Fruit fly (Drosophila melanogaster) whole organism, embryonic: ENCODE results near the gene kud.

ENCODE experiments used
- B-H1 ChIP-seq: fragments of 200-800 bp; sonication (Bioruptor generic); IDR thresholded peaks from 3 replicates; pipeline ENCODE4 v1.3.6; 2022; ENCODE audit warnings: missing biosample characterization, missing genetic modification characterization
- Bteb2 ChIP-seq: fragments of 200-800 bp; sonication (Bioruptor generic); optimal IDR thresholded peaks from 2 replicates; lab custom pipeline; 2016; ENCODE audit warnings: missing biosample characterization, missing genetic modification characterization
- CG10209 ChIP-seq: fragments of 200-800 bp; sonication (Bioruptor generic); optimal IDR thresholded peaks from 3 replicates; lab custom pipeline; 2017; ENCODE audit warnings: missing biosample characterization, mild to moderate bottlenecking, missing genetic modification characterization, missing genetic modification reagents
- CG10543 ChIP-seq: fragments of 200-800 bp; sonication (Bioruptor generic); optimal IDR thresholded peaks from 3 replicates; lab custom pipeline; 2017; ENCODE audit warnings: missing biosample characterization, mild to moderate bottlenecking, missing genetic modification characterization, moderate library complexity
- CG11085 ChIP-seq: fragments of 200-800 bp; sonication (Bioruptor generic); IDR thresholded peaks from 2 replicates; pipeline ENCODE4 v1.3.6; 2022; ENCODE audit warnings: missing biosample characterization, missing genetic modification characterization
- CG11695 ChIP-seq: fragments of 200-800 bp; sonication (Bioruptor generic); IDR thresholded peaks from 3 replicates; pipeline ENCODE4 v1.3.6; 2022; ENCODE audit warnings: missing biosample characterization, missing genetic modification characterization
- CG12659 ChIP-seq: fragments of 200-800 bp; sonication (Bioruptor generic); optimal IDR thresholded peaks from 3 replicates; lab custom pipeline; 2017; ENCODE audit warnings: mild to moderate bottlenecking, missing biosample characterization, missing genetic modification reagents, missing genetic modification characterization
- CG13123 ChIP-seq: fragments of 200-800 bp; sonication (Bioruptor generic); optimal IDR thresholded peaks from 2 replicates; lab custom pipeline; 2016; ENCODE audit warnings: missing biosample characterization, missing genetic modification characterization
- CG13424 ChIP-seq: fragments of 200-800 bp; sonication (Bioruptor generic); optimal IDR thresholded peaks from 2 replicates; lab custom pipeline; 2019; ENCODE audit warnings: missing biosample characterization, mild to moderate bottlenecking, missing genetic modification characterization, moderate library complexity
- CG18476 ChIP-seq: fragments of 200-800 bp; sonication (Bioruptor generic); optimal IDR thresholded peaks from 2 replicates; lab custom pipeline; 2016; ENCODE audit warnings: missing biosample characterization, mild to moderate bottlenecking, missing genetic modification characterization
- CG18599 ChIP-seq: fragments of 200-800 bp; sonication (Bioruptor generic); optimal IDR thresholded peaks from 3 replicates; lab custom pipeline; 2017; ENCODE audit warnings: missing biosample characterization, missing genetic modification characterization, mild to moderate bottlenecking, moderate library complexity, missing genetic modification reagents
- CG2120 ChIP-seq: fragments of 200-800 bp; sonication (Bioruptor generic); optimal IDR thresholded peaks from 3 replicates; lab custom pipeline; 2016; ENCODE audit warnings: missing biosample characterization, missing genetic modification characterization
- CG2678 ChIP-seq: fragments of 200-800 bp; sonication (Bioruptor generic); optimal IDR thresholded peaks from 3 replicates; lab custom pipeline; 2019; ENCODE audit warnings: missing biosample characterization, mild to moderate bottlenecking, missing genetic modification characterization, moderate library complexity
- CG3726 ChIP-seq: fragments of 200-800 bp; sonication (Bioruptor generic); IDR thresholded peaks from 3 replicates; pipeline ENCODE4, ENCODE4 v1.3.6; 2022; ENCODE audit warnings: missing biosample characterization, missing genetic modification characterization
- CG4404 ChIP-seq: fragments of 200-800 bp; sonication (Bioruptor generic); IDR thresholded peaks from 2 replicates; pipeline ENCODE4 v1.3.6; 2022; ENCODE audit warnings: missing biosample characterization, missing genetic modification characterization
- CG5180 ChIP-seq: fragments of 200-800 bp; sonication (Bioruptor generic); optimal IDR thresholded peaks from 3 replicates; lab custom pipeline; 2017; ENCODE audit warnings: missing biosample characterization, missing genetic modification characterization, mild to moderate bottlenecking, moderate library complexity, missing genetic modification reagents
- CG6254 ChIP-seq: fragments of 200-800 bp; sonication (Bioruptor generic); optimal IDR thresholded peaks from 3 replicates; lab custom pipeline; 2017; ENCODE audit warnings: mild to moderate bottlenecking, missing biosample characterization, missing genetic modification reagents, missing genetic modification characterization
- CG8290 ChIP-seq, 3 experiments: fragments of 200-800 bp; sonication (Bioruptor generic); optimal IDR thresholded peaks; 2 replicates each; lab custom pipeline; 2016 to 2019; ENCODE audit warnings: missing biosample characterization in 3 of 3, missing genetic modification characterization in 3 of 3, mild to moderate bottlenecking in 2 of 3, moderate library complexity in 1 of 3
- CG9817 ChIP-seq: fragments of 200-800 bp; sonication (Bioruptor generic); optimal IDR thresholded peaks from 2 replicates; lab custom pipeline; 2018; ENCODE audit warnings: missing biosample characterization, mild to moderate bottlenecking, missing genetic modification characterization, moderate library complexity
- CkIIα-i1 ChIP-seq: fragments of 200-800 bp; sonication (Bioruptor generic); IDR thresholded peaks from 2 replicates; pipeline ENCODE4 v1.3.6; 2022; ENCODE audit warnings: missing biosample characterization, missing genetic modification characterization
- CrebB ChIP-seq: fragments of 200-800 bp; sonication (Bioruptor generic); optimal IDR thresholded peaks from 3 replicates; lab custom pipeline; 2018; ENCODE audit warnings: missing biosample characterization, mild to moderate bottlenecking, missing genetic modification characterization
- Fer1 ChIP-seq: fragments of 200-800 bp; sonication (Bioruptor generic); optimal IDR thresholded peaks from 2 replicates; lab custom pipeline; 2017; ENCODE audit warnings: missing biosample characterization, mild to moderate bottlenecking, missing genetic modification characterization
- Fer2 ChIP-seq: fragments of 200-800 bp; sonication (Bioruptor generic); optimal IDR thresholded peaks from 2 replicates; lab custom pipeline; 2018; ENCODE audit warnings: missing biosample characterization, mild to moderate bottlenecking, missing genetic modification characterization, moderate library complexity
- Hey ChIP-seq: fragments of 200-800 bp; sonication (Bioruptor generic); optimal IDR thresholded peaks from 3 replicates; lab custom pipeline; 2018; ENCODE audit warnings: missing biosample characterization, mild to moderate bottlenecking, missing genetic modification characterization
- Hmr ChIP-seq: fragments of 200-800 bp; sonication (Bioruptor generic); optimal IDR thresholded peaks from 3 replicates; lab custom pipeline; 2017; ENCODE audit warnings: mild to moderate bottlenecking, missing biosample characterization, missing genetic modification reagents, missing genetic modification characterization
- Lhr ChIP-seq: fragments of 200-800 bp; sonication (Bioruptor generic); optimal IDR thresholded peaks from 3 replicates; lab custom pipeline; 2017; ENCODE audit warnings: mild to moderate bottlenecking, missing biosample characterization, missing genetic modification reagents, missing genetic modification characterization
- Meics ChIP-seq: fragments of 200-800 bp; sonication (Bioruptor generic); optimal IDR thresholded peaks from 2 replicates; lab custom pipeline; 2017; ENCODE audit warnings: missing biosample characterization, mild to moderate bottlenecking, missing genetic modification characterization
- Nf-YA ChIP-seq: fragments of 200-800 bp; sonication (Bioruptor generic); IDR thresholded peaks from 2 replicates; pipeline ENCODE4 v1.3.6; 2022; ENCODE audit warnings: missing biosample characterization, missing genetic modification characterization
- Oaz ChIP-seq: fragments of 200-800 bp; sonication (Bioruptor generic); IDR thresholded peaks from 2 replicates; pipeline ENCODE4 v1.3.6; 2022; ENCODE audit warnings: missing biosample characterization, missing genetic modification characterization
- Pdp1 ChIP-seq, 2 experiments: fragments of 200-800 bp; sonication (Bioruptor generic); optimal IDR thresholded peaks; 3 replicates each; lab custom pipeline; 2016; ENCODE audit warnings: missing biosample characterization in 2 of 2, missing genetic modification characterization in 2 of 2, mild to moderate bottlenecking in 1 of 2, moderate library complexity in 1 of 2
- Sox102F ChIP-seq: fragments of 200-800 bp; sonication (Bioruptor generic); optimal IDR thresholded peaks from 2 replicates; lab custom pipeline; 2018; ENCODE audit warnings: missing biosample characterization, mild to moderate bottlenecking, missing genetic modification characterization, moderate library complexity
- ara ChIP-seq: fragments of 200-800 bp; sonication (Bioruptor generic); IDR thresholded peaks from 2 replicates; pipeline ENCODE4 v1.3.6; 2022; ENCODE audit warnings: missing biosample characterization, missing genetic modification characterization
- br ChIP-seq: fragments of >200 bp; optimal IDR thresholded peaks from 2 replicates; lab custom pipeline; 2017
- caup ChIP-seq: fragments of 200-800 bp; sonication (Bioruptor generic); optimal IDR thresholded peaks from 3 replicates; lab custom pipeline; 2017; ENCODE audit warnings: missing biosample characterization, mild to moderate bottlenecking, missing genetic modification characterization, moderate library complexity; ENCODE audit not compliant: severe bottlenecking
- croc ChIP-seq: fragments of 200-800 bp; sonication (Bioruptor generic); conservative IDR thresholded peaks from 3 replicates; pipeline ENCODE4 v1.3.6; 2022; ENCODE audit warnings: missing biosample characterization, missing genetic modification characterization
- gcm ChIP-seq: fragments of 200-800 bp; sonication (Bioruptor generic); optimal IDR thresholded peaks from 2 replicates; lab custom pipeline; 2019; ENCODE audit warnings: missing biosample characterization, mild to moderate bottlenecking, missing genetic modification characterization, moderate library complexity
- gro ChIP-seq: fragments of 200-800 bp; sonication (Bioruptor generic); optimal IDR thresholded peaks from 2 replicates; lab custom pipeline; 2016; ENCODE audit warnings: missing biosample characterization, missing genetic modification characterization
- her ChIP-seq: fragments of 200-800 bp; sonication (Bioruptor generic); optimal IDR thresholded peaks from 2 replicates; lab custom pipeline; 2016; ENCODE audit warnings: missing biosample characterization, missing genetic modification characterization
- insv ChIP-seq, 2 experiments: fragments of 200-800 bp; sonication (Bioruptor generic); optimal IDR thresholded peaks; 3 replicates each; lab custom pipeline; 2016 to 2018; ENCODE audit warnings: missing biosample characterization in 2 of 2, missing genetic modification characterization in 2 of 2
- lmd ChIP-seq: fragments of 200-800 bp; sonication (Bioruptor generic); IDR thresholded peaks from 2 replicates; pipeline ENCODE4 v1.3.6; 2022; ENCODE audit warnings: missing biosample characterization, missing genetic modification characterization
- oc ChIP-seq: fragments of 200-800 bp; sonication (Bioruptor generic); optimal IDR thresholded peaks from 2 replicates; lab custom pipeline; 2018; ENCODE audit warnings: missing biosample characterization, mild to moderate bottlenecking, missing genetic modification characterization, moderate library complexity
- org-1 ChIP-seq: fragments of 200-800 bp; sonication (Bioruptor generic); optimal IDR thresholded peaks from 2 replicates; lab custom pipeline; 2017; ENCODE audit warnings: missing biosample characterization, missing genetic modification characterization
- pho ChIP-seq: fragments of 200-800 bp; sonication (Bioruptor generic); optimal IDR thresholded peaks from 2 replicates; lab custom pipeline; 2016; ENCODE audit warnings: missing biosample characterization, missing genetic modification characterization
- repo ChIP-seq: fragments of 200-800 bp; sonication (Bioruptor generic); optimal IDR thresholded peaks from 2 replicates; lab custom pipeline; 2016; ENCODE audit warnings: missing biosample characterization, missing genetic modification characterization
- sim ChIP-seq: fragments of 200-800 bp; sonication (Bioruptor generic); IDR thresholded peaks from 2 replicates; pipeline ENCODE4 v1.3.6; 2022; ENCODE audit warnings: missing biosample characterization, missing genetic modification characterization
- sisA ChIP-seq: fragments of 200-800 bp; sonication (Bioruptor generic); IDR thresholded peaks from 2 replicates; pipeline ENCODE4 v1.3.6; 2022; ENCODE audit warnings: missing biosample characterization, missing genetic modification characterization
- slbo ChIP-seq: fragments of 200-800 bp; sonication (Bioruptor generic); IDR thresholded peaks from 2 replicates; pipeline ENCODE4 v1.3.6; 2022; ENCODE audit warnings: missing biosample characterization, missing genetic modification characterization
- usp ChIP-seq: fragments of >200 bp; optimal IDR thresholded peaks from 2 replicates; lab custom pipeline; 2017; ENCODE audit warnings: missing biosample characterization, missing genetic modification characterization
- vvl ChIP-seq: fragments of 200-800 bp; sonication (Bioruptor generic); IDR thresholded peaks from 2 replicates; pipeline ENCODE4 v1.3.6; 2022; ENCODE audit warnings: missing biosample characterization, missing genetic modification characterization
- wdn ChIP-seq: fragments of 200-800 bp; sonication (Bioruptor generic); IDR thresholded peaks from 2 replicates; pipeline ENCODE4 v1.3.6; 2022; ENCODE audit warnings: missing biosample characterization, missing genetic modification characterization
- wek ChIP-seq: fragments of 200-800 bp; sonication (Bioruptor generic); optimal IDR thresholded peaks from 3 replicates; lab custom pipeline; 2018; ENCODE audit warnings: missing biosample characterization, mild to moderate bottlenecking, missing genetic modification characterization, moderate library complexity

Gene kud

DNA sequence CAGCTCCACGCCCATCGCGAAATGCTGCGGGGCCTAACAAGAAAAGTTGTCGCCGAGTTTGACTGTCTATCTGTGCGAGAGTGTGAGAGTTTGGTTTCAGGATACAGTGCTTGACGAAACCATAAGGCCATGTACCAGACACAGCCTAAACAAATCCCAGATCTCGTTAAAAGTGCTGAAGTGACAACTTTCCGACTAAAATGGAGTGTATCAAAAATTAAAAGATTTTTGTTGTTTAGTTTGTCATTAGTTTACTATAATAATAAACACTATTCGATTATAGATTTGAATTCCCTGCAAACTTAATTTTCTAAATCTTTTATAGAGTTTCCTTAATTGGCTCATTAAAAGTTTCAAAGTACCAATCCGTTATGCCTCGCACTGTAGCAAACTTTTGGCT is 48.9 kb upstream of the kud start (continued):
- no peak for TF ChIP-seq CG6254 (GFP tag; lab: Kevin White, UChicago)
- TF ChIP-seq CG18599: peak; percentile 60
- no peak for TF ChIP-seq CkIIα-i1
- no peak for TF ChIP-seq CG11085
- TF ChIP-seq CG2678: peak; percentile 65
- TF ChIP-seq br: no peak
- no peak for TF ChIP-seq wdn (GFP tag; lab: Robert Waterston, UW)
- TF ChIP-seq CG3726 (GFP tag; lab: Robert Waterston, UW): no peak
- no peak for TF ChIP-seq B-H1
- TF ChIP-seq CG8290 (GFP tag; optimal IDR thresholded peaks at IDR 0.05; lab: Kevin White, UChicago): no peak
- peak in 1 of 2 experiments; percentile 14 for TF ChIP-seq CG8290 (tag; optimal IDR thresholded peaks at IDR 0.05; lab: Kevin White, UChicago)
- TF ChIP-seq gro (GFP tag; lab: Kevin White, UChicago): peak; percentile 1
- TF ChIP-seq Hey (tag; lab: Kevin White, UChicago): no peak
- no peak for TF ChIP-seq org-1 (GFP tag; lab: Kevin White, UChicago)
- TF ChIP-seq CG9817 (tag; lab: Kevin White, UChicago): no peak
- TF ChIP-seq CG13123: no peak
- no peak for TF ChIP-seq CrebB (tag; lab: Kevin White, UChicago)
- no peak for TF ChIP-seq ara
- TF ChIP-seq CG12659 (GFP tag; lab: Kevin White, UChicago): peak; percentile 18
- no peak for TF ChIP-seq Fer2
- TF ChIP-seq CG5180 (GFP tag; lab: Kevin White, UChicago): no peak
- TF ChIP-seq vvl (GFP tag; lab: Robert Waterston, UW): no peak
- peak; percentile 22 for TF ChIP-seq Sox102F (GFP tag; lab: Kevin White, UChicago)
- 0 out of 2 replicates have a peak, but pooled peaks have one; percentile 8 for TF ChIP-seq sisA (GFP tag; lab: Robert Waterston, UW)
- TF ChIP-seq lmd (GFP tag; lab: Robert Waterston, UW): peak; percentile 28; the same call in 1 of the 2 replicates
- TF ChIP-seq Fer1: peak; percentile 6
- TF ChIP-seq Oaz (GFP tag; lab: Robert Waterston, UW): no peak
- no peak for TF ChIP-seq CG18476
- TF ChIP-seq sim (GFP tag; lab: Robert Waterston, UW): no peak
- TF ChIP-seq CG10209 (GFP tag; lab: Kevin White, UChicago): peak; percentile 9
- TF ChIP-seq Bteb2 (GFP tag; lab: Kevin White, UChicago): no peak
- TF ChIP-seq oc (tag; lab: Kevin White, UChicago): no peak
- no peak for TF ChIP-seq CG4404
- TF ChIP-seq pho (GFP tag; lab: Kevin White, UChicago): no peak
- TF ChIP-seq usp (GFP tag; lab: Kevin White, UChicago): no peak
- peak; percentile 50; the same call in 1 of the 2 replicates for TF ChIP-seq slbo (GFP tag; lab: Robert Waterston, UW)
- peak; percentile 32 for TF ChIP-seq CG13424
- TF ChIP-seq Hmr (GFP tag; lab: Kevin White, UChicago): peak; percentile 31
- no peak for TF ChIP-seq Pdp1 (GFP tag; optimal IDR thresholded peaks at IDR 0.05; lab: Kevin White, UChicago)
- no peak for TF ChIP-seq Nf-YA (GFP tag; lab: Robert Waterston, UW)
- no peak for TF ChIP-seq repo
- no peak for TF ChIP-seq CG10543 (GFP tag; lab: Kevin White, UChicago)
- TF ChIP-seq CG11695 (GFP tag; lab: Robert Waterston, UW): peak; percentile 59; the same call in 2 of the 3 replicates
- TF ChIP-seq croc (GFP tag; lab: Robert Waterston, UW): no peak
- TF ChIP-seq caup (GFP tag; lab: Kevin White, UChicago): peak; percentile 33
- no peak for TF ChIP-seq Lhr (GFP tag; lab: Kevin White, UChicago)
- peak; percentile 57 for TF ChIP-seq CG2120 (GFP tag; lab: Kevin White, UChicago)
- no peak for TF ChIP-seq wek (GFP tag; lab: Kevin White, UChicago)
- no peak for TF ChIP-seq gcm
- TF ChIP-seq insv (GFP tag; optimal IDR thresholded peaks at IDR 0.05; lab: Kevin White, UChicago): no peak
- TF ChIP-seq her (GFP tag; lab: Kevin White, UChicago): no peak
- TF ChIP-seq Meics: peak; percentile 42
